Worm (Caenorhabditis elegans) whole organism, L4/young adult: ENCODE data around the gene Y44A6D.6.

ENCODE experiments used
- W03F9.2 ChIP-seq: fragments of 150-350 bp; optimal IDR thresholded peaks from 2 replicates; lab custom pipeline; 2014; ENCODE audit warnings: missing biosample characterization, missing genetic modification characterization
- dao-5 ChIP-seq: sonication (generic microtip); optimal IDR thresholded peaks from 2 replicates; lab custom pipeline; 2016; ENCODE audit warnings: missing genotype, missing genetic modification characterization, moderate library complexity, missing compliant biosample characterization
- him-1 ChIP-seq: sonication (generic microtip); optimal IDR thresholded peaks from 2 replicates; lab custom pipeline; 2016; ENCODE audit warnings: missing genotype, missing genetic modification reagents, missing genetic modification characterization, missing compliant biosample characterization

Gene Y44A6D.6

ce11 chrV:20850580-20850979 is 43.4 kb downstream of the Y44A6D.6 start, which contains the start of gene clec-264:
clec-264 (minus strand) TSS chrV:20850701.
- no peak for TF ChIP-seq him-1
- no peak for TF ChIP-seq dao-5 (tag; lab: Kevin White, UChicago)
- TF ChIP-seq W03F9.2 (tag; lab: Kevin White, UChicago) = no peak

- TF ChIP-seq him-1 (no peak), W03F9.2 (tag; lab: Kevin White, UChicago) (peak; percentile 60)
These were observed 44.8 kb downstream of the Y44A6D.6 start, which contains the start of gene ndua-1 for ce11 chrV:20851847-20852386. ndua-1 (minus strand) TSS chrV:20851897.

ce11 chrV:20853581-20854161 is 46.5 kb downstream of the Y44A6D.6 start, which contains the start of gene F31D4.5:
F31D4.5 (plus strand) TSS chrV:20854071.
- TF ChIP-seq him-1 = no peak
- no peak for TF ChIP-seq dao-5 (tag; lab: Kevin White, UChicago)
- no peak for TF ChIP-seq W03F9.2 (tag; lab: Kevin White, UChicago)

ce11 chrV:20861080-20861479 is 53.9 kb downstream of the Y44A6D.6 start, which contains the start of gene try-4:
try-4 (minus strand) TSS chrV:20861153.
- TF ChIP-seq W03F9.2 (tag; lab: Kevin White, UChicago) (no peak), him-1 (no peak), dao-5 (tag; lab: Kevin White, UChicago) (no peak)
